Worm (Caenorhabditis elegans) whole organism, L1 larva: Measurements from ENCODE around the gene Y73F8A.35.
A peak's percentile ranks its signal among the peaks of the same experiment; 100 is the strongest.
"Not testable (repeated sequence)": the region's sequence is repeated elsewhere in the genome, so short reads cannot be mapped to it uniquely, and the experiment has no call there.

Source experiments
- C34B4.2 ChIP-seq: sonication (generic microtip); optimal IDR thresholded peaks from 2 replicates; lab custom pipeline; 2017; ENCODE audit warnings: mild to moderate bottlenecking, missing genetic modification characterization, missing compliant biosample characterization
- aha-1 ChIP-seq: fragments of 150-350 bp; optimal IDR thresholded peaks from 2 replicates; lab custom pipeline; 2014; ENCODE audit warnings: missing biosample characterization, missing genetic modification characterization
- aly-2 ChIP-seq: fragments of 150-350 bp; optimal IDR thresholded peaks from 2 replicates; lab custom pipeline; 2014; ENCODE audit warnings: missing biosample characterization, missing genetic modification characterization
- blmp-1 ChIP-seq: fragments of 150-350 bp; optimal IDR thresholded peaks from 2 replicates; lab custom pipeline; 2014; ENCODE audit warnings: missing biosample characterization, missing genetic modification characterization
- ceh-63 ChIP-seq: fragments of 200-800 bp; sonication (Bioruptor generic); optimal IDR thresholded peaks from 2 replicates; lab custom pipeline; 2018; ENCODE audit warnings: mild to moderate bottlenecking, missing genetic modification characterization, missing compliant biosample characterization
- ceh-82 ChIP-seq, 3 experiments: fragments of 150-350 bp in 1 of 3; sonication (generic microtip) in 2 of 3; optimal IDR thresholded peaks; 2 replicates each; lab custom pipeline; 2014 to 2017; ENCODE audit warnings: missing biosample characterization in 3 of 3, missing genetic modification characterization in 3 of 3
- efl-1 ChIP-seq, 4 experiments: fragments of 150-350 bp; optimal IDR thresholded peaks in 3 of 4; peaks in 1 of 4; 1 replicate in 1 of 4; 2 replicates in 3 of 4; lab custom pipeline; 2014; ENCODE audit warnings: missing biosample characterization in 2 of 4, missing genetic modification characterization in 2 of 4, missing genetic modification reagents in 2 of 4
- efl-3 ChIP-seq: fragments of 200-800 bp; sonication (Bioruptor generic); optimal IDR thresholded peaks from 2 replicates; lab custom pipeline; 2018; ENCODE audit warnings: mild to moderate bottlenecking, missing genetic modification characterization, missing compliant biosample characterization
- egl-27 ChIP-seq, 2 experiments: fragments of 150-350 bp in 1 of 2; sonication (generic microtip); optimal IDR thresholded peaks; 3 replicates each; lab custom pipeline; 2017 to 2018; ENCODE audit warnings: missing biosample characterization in 2 of 2, missing genetic modification characterization in 2 of 2, missing genetic modification reagents in 2 of 2
- elt-2 ChIP-seq: sonication (generic microtip); optimal IDR thresholded peaks from 2 replicates; lab custom pipeline; 2016; ENCODE audit warnings: missing genetic modification characterization, mild to moderate bottlenecking, inconsistent platforms, missing compliant biosample characterization, missing genetic modification reagents
- ets-5 ChIP-seq: fragments of 200-800 bp; sonication (Bioruptor generic); IDR thresholded peaks from 2 replicates; pipeline ENCODE4 v1.3.6; 2022; ENCODE audit warnings: missing genetic modification characterization, missing compliant biosample characterization
- fkh-10 ChIP-seq: sonication (generic microtip); optimal IDR thresholded peaks from 2 replicates; lab custom pipeline; 2017; ENCODE audit warnings: missing biosample characterization, missing genetic modification reagents, missing genetic modification characterization
- isw-1 ChIP-seq: fragments of 200-800 bp; sonication (Bioruptor generic); IDR thresholded peaks from 2 replicates; pipeline ENCODE4 v1.3.6; 2022; ENCODE audit warnings: missing genetic modification characterization, missing compliant biosample characterization
- jun-1 ChIP-seq: fragments of 150-350 bp; optimal IDR thresholded peaks from 2 replicates; lab custom pipeline; 2014; ENCODE audit warnings: missing biosample characterization, missing genetic modification reagents, missing genetic modification characterization
- lin-15B ChIP-seq: fragments of 150-350 bp; sonication (generic microtip); optimal IDR thresholded peaks from 3 replicates; lab custom pipeline; 2014; ENCODE audit warnings: missing biosample characterization, missing genetic modification characterization
- lin-35 ChIP-seq, 2 experiments: fragments of 150-350 bp; optimal IDR thresholded peaks; 2 replicates each; lab custom pipeline; 2014; ENCODE audit warnings: missing biosample characterization in 2 of 2, missing genetic modification characterization in 2 of 2, missing genetic modification reagents in 2 of 2
- lin-39 ChIP-seq: fragments of 150-350 bp; optimal IDR thresholded peaks from 2 replicates; lab custom pipeline; 2014; ENCODE audit warnings: missing biosample characterization, missing genetic modification reagents, missing genetic modification characterization
- lsy-2 ChIP-seq, 2 experiments: fragments of 150-350 bp; optimal IDR thresholded peaks; 2 replicates each; lab custom pipeline; 2014; ENCODE audit warnings: missing biosample characterization in 2 of 2, missing genetic modification characterization in 2 of 2
- mab-9 ChIP-seq: fragments of 200-800 bp; sonication (Bioruptor generic); IDR thresholded peaks from 2 replicates; pipeline ENCODE4 v1.3.6; 2022; ENCODE audit warnings: missing genetic modification reagents, missing genetic modification characterization, missing compliant biosample characterization
- mdl-1 ChIP-seq, 2 experiments: fragments of 150-350 bp; optimal IDR thresholded peaks; 2 replicates each; lab custom pipeline; 2014 to 2017; ENCODE audit warnings: missing biosample characterization in 2 of 2, missing genetic modification characterization in 2 of 2, inconsistent platforms in 1 of 2
- mep-1 ChIP-seq: fragments of 150-350 bp; optimal IDR thresholded peaks from 2 replicates; lab custom pipeline; 2014; ENCODE audit warnings: missing biosample characterization, missing genetic modification characterization
- nhr-20 ChIP-seq: sonication (generic microtip); optimal IDR thresholded peaks from 2 replicates; lab custom pipeline; 2016; ENCODE audit warnings: mild to moderate bottlenecking, missing genetic modification characterization, missing compliant biosample characterization
- nhr-237 ChIP-seq: fragments of 150-350 bp; optimal IDR thresholded peaks from 2 replicates; lab custom pipeline; 2014; ENCODE audit warnings: missing biosample characterization, missing genetic modification characterization
- nhr-28 ChIP-seq: fragments of 150-350 bp; optimal IDR thresholded peaks from 2 replicates; lab custom pipeline; 2014; ENCODE audit warnings: missing biosample characterization, missing genetic modification characterization
- nhr-76 ChIP-seq: sonication (generic microtip); optimal IDR thresholded peaks from 2 replicates; lab custom pipeline; 2017; ENCODE audit warnings: missing biosample characterization, missing genetic modification characterization
- nhr-77 ChIP-seq: fragments of 150-350 bp; optimal IDR thresholded peaks from 2 replicates; lab custom pipeline; 2014; ENCODE audit warnings: missing biosample characterization, missing genetic modification characterization
- nhr-84 ChIP-seq: sonication (generic microtip); optimal IDR thresholded peaks from 2 replicates; lab custom pipeline; 2017; ENCODE audit warnings: missing biosample characterization, missing genetic modification characterization
- nhr-85 ChIP-seq: sonication (generic microtip); peaks from one replicate; lab custom pipeline; 2016; ENCODE audit warnings: missing genetic modification characterization, inconsistent platforms, missing compliant biosample characterization
- nhr-90 ChIP-seq: sonication (generic microtip); optimal IDR thresholded peaks from 2 replicates; lab custom pipeline; 2016; ENCODE audit warnings: mild to moderate bottlenecking, missing genetic modification characterization, missing compliant biosample characterization; ENCODE audit not compliant: poor library complexity
- pag-3 ChIP-seq: sonication (generic microtip); optimal IDR thresholded peaks from 2 replicates; lab custom pipeline; 2017; ENCODE audit warnings: missing genetic modification characterization, mild to moderate bottlenecking, missing compliant biosample characterization, antibody characterized with exemption, borderline replicate concordance; ENCODE audit not compliant: insufficient read depth
- rnt-1 ChIP-seq: sonication (generic microtip); optimal IDR thresholded peaks from 2 replicates; lab custom pipeline; 2016; ENCODE audit warnings: mild to moderate bottlenecking, missing genetic modification characterization, moderate library complexity, missing compliant biosample characterization
- snpc-4 ChIP-seq: fragments of 150-350 bp; optimal IDR thresholded peaks from 2 replicates; lab custom pipeline; 2014; ENCODE audit warnings: missing biosample characterization, missing genetic modification characterization
- sox-4 ChIP-seq: sonication (generic microtip); optimal IDR thresholded peaks from 2 replicates; lab custom pipeline; 2016; ENCODE audit warnings: missing genetic modification characterization, missing compliant biosample characterization
- unc-30 ChIP-seq: sonication (generic microtip); optimal IDR thresholded peaks from 2 replicates; lab custom pipeline; 2017; ENCODE audit warnings: missing biosample characterization, missing genetic modification characterization
- vab-15 ChIP-seq: sonication (generic microtip); optimal IDR thresholded peaks from 2 replicates; lab custom pipeline; 2017; ENCODE audit warnings: missing genotype, mild to moderate bottlenecking, missing genetic modification characterization, missing compliant biosample characterization
- ztf-11 ChIP-seq, 2 experiments: sonication (generic microtip); optimal IDR thresholded peaks; 2 replicates each; lab custom pipeline; 2016 to 2017; ENCODE audit warnings: missing genetic modification characterization in 2 of 2, missing biosample characterization in 1 of 2, missing compliant biosample characterization in 1 of 2
- ztf-4 ChIP-seq: fragments of 150-350 bp; optimal IDR thresholded peaks from 2 replicates; lab custom pipeline; 2014; ENCODE audit warnings: missing biosample characterization, missing genetic modification characterization

Gene Y73F8A.35

DNA sequence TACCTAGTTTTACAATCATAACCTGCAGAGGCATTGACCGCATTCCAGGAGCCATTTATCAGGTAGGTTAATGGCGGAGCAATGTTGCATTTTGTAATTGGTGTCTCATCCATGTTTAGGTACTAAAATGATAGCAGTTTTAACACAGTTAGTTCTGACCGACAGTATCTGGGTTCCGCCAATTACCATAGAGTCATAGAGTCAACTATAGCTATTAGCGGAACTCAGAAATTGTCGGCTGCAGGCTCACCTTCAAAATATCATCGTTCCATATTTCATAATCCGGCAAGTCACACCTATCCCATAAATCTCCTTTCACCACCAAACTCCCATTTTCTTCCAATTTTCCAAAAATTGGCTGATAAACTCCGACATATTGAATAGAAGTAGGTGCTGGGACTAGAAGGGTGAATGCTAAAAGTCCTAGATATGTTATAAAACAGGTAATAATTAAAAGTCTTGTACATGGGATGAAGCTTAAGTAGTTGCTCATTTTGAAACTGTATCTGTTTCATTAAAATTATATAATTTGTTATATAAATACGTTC lies at the start of gene Y73F8A.35:
TSS of gene Y73F8A.35 (minus strand) at position 498 of the 548 bp plus-strand sequence.
- TF ChIP-seq C34B4.2 (tag; lab: Kevin White, UChicago) = no peak
- no peak for TF ChIP-seq nhr-77 (tag; lab: Kevin White, UChicago)
- TF ChIP-seq blmp-1 (tag; lab: Kevin White, UChicago) = no peak
- TF ChIP-seq unc-30 (tag; lab: Kevin White, UChicago) = no peak
- no peak for TF ChIP-seq efl-3 (GFP tag; lab: Kevin White, UChicago)
- TF ChIP-seq ceh-82 (tag; optimal IDR thresholded peaks at IDR 0.05; lab: Kevin White, UChicago) = no peak
- TF ChIP-seq rnt-1 (tag; lab: Kevin White, UChicago) = no peak
- TF ChIP-seq jun-1 (tag; lab: Kevin White, UChicago) = no peak
- no peak for TF ChIP-seq vab-15 (tag; lab: Kevin White, UChicago)
- TF ChIP-seq egl-27 (tag; optimal IDR thresholded peaks at IDR 0.05; lab: Kevin White, UChicago) = no peak
- no peak for TF ChIP-seq nhr-76 (tag; lab: Kevin White, UChicago)
- TF ChIP-seq nhr-28 = no peak
- TF ChIP-seq lin-39 (tag; lab: Kevin White, UChicago) = no peak
- TF ChIP-seq ztf-11 (tag; optimal IDR thresholded peaks at IDR 0.05; lab: Kevin White, UChicago) = no peak
- TF ChIP-seq aly-2 (tag; lab: Kevin White, UChicago) = no peak
- TF ChIP-seq snpc-4 = no peak
- no peak for TF ChIP-seq nhr-237 (tag; lab: Kevin White, UChicago)
- TF ChIP-seq nhr-84 (tag; lab: Kevin White, UChicago) = no peak
- TF ChIP-seq pag-3 (tag; lab: Kevin White, UChicago) = no peak

- TF ChIP-seq isw-1 = no peak
- no peak for TF ChIP-seq sox-4 (tag; lab: Kevin White, UChicago)
- no peak for TF ChIP-seq mdl-1 (tag; optimal IDR thresholded peaks at IDR 0.05; lab: Kevin White, UChicago)
- no peak for TF ChIP-seq jun-1 (tag; lab: Kevin White, UChicago)
- TF ChIP-seq ceh-63 = no peak
Measured at ce11 chrIV:15588879-15589278, 49.1 kb upstream of the Y73F8A.35 start.

- TF ChIP-seq fkh-10 (no peak), elt-2 (tag; lab: Kevin White, UChicago) (no peak), efl-3 (GFP tag; lab: Kevin White, UChicago) (no peak), lin-35 (GFP tag; optimal IDR thresholded peaks at IDR 0.05; lab: Kevin White, UChicago) (no peak), ets-5 (no peak), efl-1 (optimal IDR thresholded peaks at IDR 0.05; lab: Kevin White, UChicago) (no peak), efl-1 (GFP tag; optimal IDR thresholded peaks at IDR 0.05 in 1 of 2; lab: Kevin White, UChicago) (no peak)
- TF ChIP-seq, all 84 proteins: peak for 0
Measured at ce11 chrIV:15583620-15584019, 43.9 kb upstream of the Y73F8A.35 start, which contains the start of gene Y105C5A.508. TSS of gene Y105C5A.508 (plus strand) at chrIV:15583920.

DNA sequence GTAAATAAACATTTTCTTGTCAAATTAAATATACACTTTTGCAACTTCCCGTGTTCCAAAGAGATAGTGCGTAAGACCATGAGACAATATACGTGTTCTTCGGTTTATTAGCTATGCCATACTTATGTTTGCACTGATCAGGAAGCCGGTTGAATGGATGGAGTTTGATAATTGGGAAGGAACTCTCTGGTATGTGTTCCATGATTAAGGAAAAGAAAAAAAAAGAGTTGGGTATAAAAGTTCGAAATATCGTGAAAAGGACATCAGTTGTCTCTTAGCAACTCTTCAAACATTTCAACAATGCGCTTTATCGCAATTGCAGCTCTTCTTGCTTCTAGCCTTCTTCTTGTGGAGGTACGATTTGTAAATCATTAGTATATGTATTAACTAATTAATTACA lies 39.0 kb upstream of the Y73F8A.35 start, which contains the start of gene pqn-76:
TSS of gene pqn-76 (plus strand) at position 301 of the 400 bp plus-strand sequence.
- not testable (repeated sequence) for TF ChIP-seq ztf-4; elt-2 (tag; lab: Kevin White, UChicago); mab-9 (GFP tag; lab: Robert Waterston, UW)

- no peak for TF ChIP-seq aha-1
- TF ChIP-seq lin-39 (tag; lab: Kevin White, UChicago) = no peak
- no peak for TF ChIP-seq nhr-76 (tag; lab: Kevin White, UChicago)
- TF ChIP-seq lsy-2 (tag; optimal IDR thresholded peaks at IDR 0.05; lab: Kevin White, UChicago) = peak; percentile 34 to 44
- TF ChIP-seq blmp-1 (tag; lab: Kevin White, UChicago) = peak; percentile 24
- TF ChIP-seq lin-15B (tag; lab: Kevin White, UChicago) = no peak
- peak; percentile 1 for TF ChIP-seq nhr-90 (tag; lab: Kevin White, UChicago)
- peak; percentile 64 for TF ChIP-seq nhr-85
- peak; percentile 17 for TF ChIP-seq nhr-20 (tag; lab: Kevin White, UChicago)
- TF ChIP-seq mep-1 (tag; lab: Kevin White, UChicago) = peak; percentile 9
Measured at ce11 chrIV:15573863-15574262, 34.1 kb upstream of the Y73F8A.35 start.
